Fruit fly (Drosophila melanogaster) whole organism, larva: ENCODE measurements around the gene mio.

ENCODE experiments used
- noc ChIP-seq: fragments of 200-800 bp; sonication (Bioruptor generic); optimal IDR thresholded peaks from 3 replicates; lab custom pipeline; 2019; ENCODE audit warnings: missing biosample characterization, mild to moderate bottlenecking, missing genetic modification characterization, moderate library complexity

mio gene

dm6 chr2L:2252745-2253144 is 35.7 kb downstream of the mio start, which contains the start of gene CG17234:
Gene CG17234 (plus strand): TSS chr2L:2253045.
- no peak for TF ChIP-seq noc (tag; lab: Kevin White, UChicago)

DNA sequence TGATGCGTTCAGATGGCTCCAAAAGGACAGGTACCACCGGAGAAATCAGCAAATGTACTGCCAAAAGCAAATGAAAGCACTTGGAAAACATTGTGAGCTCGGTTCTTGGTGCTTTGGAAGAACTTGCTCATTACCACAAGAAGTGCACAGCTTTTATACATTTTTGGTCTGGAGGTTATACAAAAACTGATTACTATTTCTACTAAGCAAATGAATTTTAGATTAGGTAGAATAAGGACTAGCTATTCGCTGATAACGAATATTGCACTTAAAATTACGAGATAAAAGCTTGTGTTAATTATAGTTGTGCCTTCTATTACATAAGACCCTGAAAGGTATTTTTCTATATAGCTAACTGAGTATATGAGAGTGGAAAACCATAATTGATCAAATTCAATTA is 37.9 kb downstream of the mio start, which contains the start of gene Send1:
TSS of gene Send1 (minus strand) at position 101 of the 400 bp plus-strand sequence.
- TF ChIP-seq noc (tag; lab: Kevin White, UChicago): no peak

DNA sequence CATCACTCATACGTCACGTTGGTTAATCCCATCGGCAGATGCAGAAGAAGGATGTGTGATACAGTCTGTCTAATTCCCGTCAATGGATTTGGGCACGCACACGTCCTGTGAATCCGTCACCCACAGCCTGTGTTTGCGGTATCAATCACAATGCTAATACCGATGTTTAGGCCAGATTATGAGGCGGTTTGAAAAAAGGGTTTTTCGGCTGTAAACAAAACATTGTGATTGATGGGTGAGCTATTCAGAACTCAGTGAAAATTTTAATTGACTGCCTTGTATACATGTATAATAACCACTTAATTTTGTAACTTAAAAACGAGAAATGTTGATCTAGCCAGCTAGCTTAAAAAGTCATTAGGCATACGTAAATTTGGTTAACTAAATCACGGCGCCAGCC is 46.1 kb downstream of the mio start, which contains the start of gene CG4270:
TSS of gene CG4270 (plus strand) at position 301 of the 400 bp plus-strand sequence.
- TF ChIP-seq noc (tag; lab: Kevin White, UChicago): no peak

DNA sequence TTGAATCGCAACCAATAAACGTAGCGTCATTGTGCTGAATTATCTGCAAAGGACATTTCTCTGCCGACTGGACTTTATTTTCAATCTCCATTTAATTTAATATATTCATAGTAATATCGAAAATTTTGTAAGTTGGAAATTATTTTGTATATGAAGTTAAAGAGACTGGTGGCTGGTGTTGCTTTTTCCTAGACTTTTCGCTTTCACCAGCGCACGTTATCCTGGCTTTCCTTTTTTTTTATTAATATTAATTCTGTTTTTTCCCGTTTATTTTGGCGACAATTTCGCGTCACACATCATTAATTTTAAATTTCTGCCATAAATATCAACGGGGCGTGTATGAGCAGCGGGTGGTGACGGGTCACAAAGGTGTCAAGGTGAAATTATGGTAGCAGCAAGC is 48.1 kb downstream of the mio start, which contains the start of gene CG34049:
TSS of gene CG34049 (minus strand) at position 101 of the 400 bp plus-strand sequence.
- TF ChIP-seq noc (tag; lab: Kevin White, UChicago): no peak

DNA sequence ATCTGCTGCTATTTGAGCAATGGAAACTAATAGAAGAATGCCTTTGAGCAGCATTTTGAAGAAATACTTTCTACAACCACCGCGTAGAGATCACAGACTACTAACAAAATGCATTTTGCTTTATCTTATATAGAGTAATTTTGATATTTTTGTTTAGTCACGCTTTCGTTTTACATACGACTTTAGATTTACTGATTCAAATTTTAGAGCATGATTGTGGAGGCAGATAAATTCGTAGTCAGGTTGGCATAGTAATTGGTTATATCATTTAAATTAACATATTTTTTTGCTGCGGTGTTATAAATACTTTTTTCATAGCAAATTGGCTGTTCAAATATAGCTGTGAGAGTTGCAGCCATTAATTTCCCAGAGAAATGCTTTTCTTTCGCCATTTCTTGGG is 52.0 kb downstream of the mio start, which contains the start of gene CG17242:
TSS of gene CG17242 (minus strand) at position 101 of the 400 bp plus-strand sequence.
- TF ChIP-seq noc (tag; lab: Kevin White, UChicago): no peak
